Worm (Caenorhabditis elegans) whole organism, mixed stage, embryonic: ENCODE results near the gene F10G2.10.
"Not testable (repeated sequence)": the region's sequence is repeated elsewhere in the genome, so short reads cannot be mapped to it uniquely, and the experiment has no call there.

Experiments
- M03D4.4 ChIP-seq: sonication (generic microtip); optimal IDR thresholded peaks from 2 replicates; lab custom pipeline; 2017; ENCODE audit warnings: mild to moderate bottlenecking, missing genetic modification characterization, missing compliant biosample characterization
- bed-3 ChIP-seq: fragments of 200-800 bp; sonication (Bioruptor generic); optimal IDR thresholded peaks from 3 replicates; lab custom pipeline; 2018; ENCODE audit warnings: mild to moderate bottlenecking, missing genetic modification characterization, moderate library complexity, missing compliant biosample characterization
- blmp-1 ChIP-seq: fragments of 150-350 bp; optimal IDR thresholded peaks from 2 replicates; lab custom pipeline; 2014; ENCODE audit warnings: missing biosample characterization, missing genetic modification characterization
- ceh-39 ChIP-seq: fragments of 150-350 bp; optimal IDR thresholded peaks from 2 replicates; lab custom pipeline; 2014; ENCODE audit warnings: missing biosample characterization, missing genetic modification characterization
- ceh-43 ChIP-seq: fragments of 200-800 bp; sonication (Bioruptor generic); optimal IDR thresholded peaks from 2 replicates; lab custom pipeline; 2018; ENCODE audit warnings: mild to moderate bottlenecking, missing genetic modification characterization, moderate library complexity, missing compliant biosample characterization
- ceh-83 ChIP-seq: fragments of 200-800 bp; sonication (Bioruptor generic); optimal IDR thresholded peaks from 2 replicates; lab custom pipeline; 2018; ENCODE audit warnings: mild to moderate bottlenecking, missing genetic modification characterization, missing compliant biosample characterization
- ces-1 ChIP-seq: fragments of 150-350 bp; optimal IDR thresholded peaks from 2 replicates; lab custom pipeline; 2014; ENCODE audit warnings: missing biosample characterization, missing genetic modification reagents, missing genetic modification characterization
- drap-1 ChIP-seq: fragments of 200-800 bp; sonication (Bioruptor generic); optimal IDR thresholded peaks from 3 replicates; lab custom pipeline; 2018; ENCODE audit warnings: mild to moderate bottlenecking, missing genetic modification characterization, missing compliant biosample characterization
- elt-1 ChIP-seq: sonication (generic microtip); optimal IDR thresholded peaks from 2 replicates; lab custom pipeline; 2017; ENCODE audit warnings: missing genetic modification characterization, mild to moderate bottlenecking, missing compliant biosample characterization, antibody characterized with exemption, moderate library complexity, borderline replicate concordance; ENCODE audit not compliant: insufficient read depth
- elt-3 ChIP-seq: fragments of 150-350 bp; optimal IDR thresholded peaks from 2 replicates; lab custom pipeline; 2014; ENCODE audit warnings: missing biosample characterization, missing genetic modification characterization
- flh-1 ChIP-seq: fragments of 200-800 bp; sonication (Bioruptor generic); optimal IDR thresholded peaks from 2 replicates; lab custom pipeline; 2018; ENCODE audit warnings: mild to moderate bottlenecking, missing genetic modification characterization, moderate library complexity, missing compliant biosample characterization
- ham-2 ChIP-seq: fragments of 200-800 bp; sonication (Bioruptor generic); optimal IDR thresholded peaks from 2 replicates; lab custom pipeline; 2018; ENCODE audit warnings: mild to moderate bottlenecking, missing genetic modification characterization, missing compliant biosample characterization
- hlh-1 ChIP-seq: fragments of 150-350 bp; optimal IDR thresholded peaks from 2 replicates; lab custom pipeline; 2014; ENCODE audit warnings: missing biosample characterization, missing genetic modification reagents, missing genetic modification characterization
- lin-13 ChIP-seq: fragments of 150-350 bp; optimal IDR thresholded peaks from 2 replicates; lab custom pipeline; 2014; ENCODE audit warnings: missing biosample characterization, missing genetic modification characterization
- lsy-2 ChIP-seq: fragments of 150-350 bp; optimal IDR thresholded peaks from 2 replicates; lab custom pipeline; 2014; ENCODE audit warnings: missing biosample characterization, missing genetic modification characterization
- mab-5 ChIP-seq: fragments of 150-350 bp; optimal IDR thresholded peaks from 2 replicates; lab custom pipeline; 2014; ENCODE audit warnings: missing biosample characterization, missing genetic modification characterization
- mep-1 ChIP-seq: fragments of 150-350 bp; optimal IDR thresholded peaks from 2 replicates; lab custom pipeline; 2017; ENCODE audit warnings: missing biosample characterization, missing genetic modification reagents, missing genetic modification characterization, inconsistent platforms
- mls-2 ChIP-seq: sonication (generic microtip); optimal IDR thresholded peaks from 2 replicates; lab custom pipeline; 2016; ENCODE audit warnings: mild to moderate bottlenecking, missing genetic modification characterization, moderate library complexity, missing compliant biosample characterization
- nhr-12 ChIP-seq: fragments of 150-350 bp; optimal IDR thresholded peaks from 2 replicates; lab custom pipeline; 2014; ENCODE audit warnings: missing biosample characterization, missing genetic modification characterization
- nhr-2 ChIP-seq: fragments of 150-350 bp; optimal IDR thresholded peaks from 2 replicates; lab custom pipeline; 2014; ENCODE audit warnings: missing biosample characterization, missing genetic modification characterization
- nhr-237 ChIP-seq: fragments of 150-350 bp; optimal IDR thresholded peaks from 2 replicates; lab custom pipeline; 2014; ENCODE audit warnings: missing biosample characterization, missing genetic modification characterization
- nhr-28 ChIP-seq: fragments of 150-350 bp; optimal IDR thresholded peaks from 2 replicates; lab custom pipeline; 2014; ENCODE audit warnings: missing biosample characterization, missing genetic modification characterization
- nhr-76 ChIP-seq: sonication (generic microtip); optimal IDR thresholded peaks from 2 replicates; lab custom pipeline; 2017; ENCODE audit warnings: missing biosample characterization, missing genetic modification characterization
- pha-4 ChIP-seq: fragments of 150-350 bp; optimal IDR thresholded peaks from 2 replicates; lab custom pipeline; 2018; ENCODE audit warnings: missing biosample characterization, missing genetic modification reagents, missing genetic modification characterization
- sem-2 ChIP-seq: fragments of 200-800 bp; sonication (Bioruptor generic); optimal IDR thresholded peaks from 2 replicates; lab custom pipeline; 2018; ENCODE audit warnings: mild to moderate bottlenecking, missing genetic modification characterization, missing compliant biosample characterization
- snpc-4 ChIP-seq: fragments of 150-350 bp; optimal IDR thresholded peaks from 2 replicates; lab custom pipeline; 2014; ENCODE audit warnings: missing biosample characterization, missing genetic modification characterization
- sptf-1 ChIP-seq: sonication (generic microtip); optimal IDR thresholded peaks from 2 replicates; lab custom pipeline; 2017; ENCODE audit warnings: mild to moderate bottlenecking, missing genetic modification characterization, moderate library complexity, missing compliant biosample characterization
- unc-120 ChIP-seq: sonication (generic microtip); optimal IDR thresholded peaks from 2 replicates; lab custom pipeline; 2017; ENCODE audit warnings: missing genetic modification characterization, missing compliant biosample characterization; ENCODE audit not compliant: poor library complexity, severe bottlenecking
- unc-39 ChIP-seq: fragments of 150-350 bp; optimal IDR thresholded peaks from 2 replicates; lab custom pipeline; 2014; ENCODE audit warnings: missing biosample characterization, missing genetic modification characterization
- unc-62 ChIP-seq: fragments of 150-350 bp; optimal IDR thresholded peaks from 2 replicates; lab custom pipeline; 2014; ENCODE audit warnings: missing biosample characterization, missing genetic modification reagents, missing genetic modification characterization
- zip-8 ChIP-seq: fragments of 150-350 bp; optimal IDR thresholded peaks from 2 replicates; lab custom pipeline; 2014; ENCODE audit warnings: missing biosample characterization, missing genetic modification characterization
- ztf-11 ChIP-seq: fragments of 150-350 bp; optimal IDR thresholded peaks from 2 replicates; lab custom pipeline; 2014; ENCODE audit warnings: missing biosample characterization, missing genetic modification characterization

F10G2.10 gene

ce11 chrV:7297263-7297662 lies 24.8 kb upstream of the F10G2.10 start, which contains the start of gene srj-32:
TSS of gene srj-32 (minus strand) at chrV:7297363.
- TF ChIP-seq flh-1 (GFP tag; lab: Kevin White, UChicago) (no peak), unc-62 (GFP tag; lab: Kevin White, UChicago) (no peak), zip-8 (tag; lab: Kevin White, UChicago) (no peak), unc-120 (tag; lab: Kevin White, UChicago) (no peak), M03D4.4 (no peak), snpc-4 (tag; lab: Kevin White, UChicago) (no peak), pha-4 (tag; lab: Kevin White, UChicago) (no peak), ceh-43 (no peak), lin-13 (tag; lab: Kevin White, UChicago) (no peak), mep-1 (tag; lab: Kevin White, UChicago) (no peak), drap-1 (GFP tag; lab: Kevin White, UChicago) (no peak), mab-5 (tag; lab: Kevin White, UChicago) (no peak), ham-2 (GFP tag; lab: Kevin White, UChicago) (no peak), elt-1 (no peak), blmp-1 (tag; lab: Kevin White, UChicago) (no peak)

ce11 chrV:7298463-7298862 lies 23.6 kb upstream of the F10G2.10 start, which contains the start of gene F07G11.3:
TSS of gene F07G11.3 (plus strand) at chrV:7298763.
- no peak for TF ChIP-seq hlh-1 (tag; lab: Kevin White, UChicago)
- TF ChIP-seq bed-3 (GFP tag; lab: Kevin White, UChicago): no peak
- TF ChIP-seq ceh-43: no peak
- TF ChIP-seq mls-2 (tag; lab: Kevin White, UChicago): no peak
- no peak for TF ChIP-seq nhr-12 (tag; lab: Kevin White, UChicago)
- TF ChIP-seq mep-1 (tag; lab: Kevin White, UChicago): no peak
- no peak for TF ChIP-seq ces-1 (GFP tag; lab: Kevin White, UChicago)
- TF ChIP-seq elt-3 (tag; lab: Kevin White, UChicago): no peak
- TF ChIP-seq lin-13 (tag; lab: Kevin White, UChicago): no peak
- no peak for TF ChIP-seq M03D4.4
- no peak for TF ChIP-seq drap-1 (GFP tag; lab: Kevin White, UChicago)
- TF ChIP-seq blmp-1 (tag; lab: Kevin White, UChicago): no peak
- TF ChIP-seq unc-120 (tag; lab: Kevin White, UChicago): no peak
- TF ChIP-seq lsy-2: no peak
- no peak for TF ChIP-seq elt-1
- no peak for TF ChIP-seq mab-5 (tag; lab: Kevin White, UChicago)
- no peak for TF ChIP-seq ceh-39 (tag; lab: Kevin White, UChicago)
- no peak for TF ChIP-seq nhr-2 (tag; lab: Kevin White, UChicago)
- TF ChIP-seq snpc-4 (tag; lab: Kevin White, UChicago): no peak

- TF ChIP-seq nhr-12 (tag; lab: Kevin White, UChicago); drap-1 (GFP tag; lab: Kevin White, UChicago); ham-2 (GFP tag; lab: Kevin White, UChicago): not testable (repeated sequence)
Measured at ce11 chrV:7304506-7304905, 17.5 kb upstream of the F10G2.10 start, which contains the start of gene F07G11.2. TSS of gene F07G11.2 (plus strand) at chrV:7304806.

- TF ChIP-seq nhr-28 (no peak), ztf-11 (tag; lab: Kevin White, UChicago) (no peak), sptf-1 (no peak), unc-39 (tag; lab: Kevin White, UChicago) (no peak), nhr-237 (tag; lab: Kevin White, UChicago) (no peak), sem-2 (GFP tag; lab: Kevin White, UChicago) (no peak), ceh-83 (no peak)
Measured at ce11 chrV:7307089-7307488, 14.9 kb upstream of the F10G2.10 start, which contains the start of gene F07G11.1. TSS of gene F07G11.1 (plus strand) at chrV:7307389.

- TF ChIP-seq nhr-76 (tag; lab: Kevin White, UChicago): no peak
- TF ChIP-seq unc-120 (tag; lab: Kevin White, UChicago): no peak
- no peak for TF ChIP-seq nhr-12 (tag; lab: Kevin White, UChicago)
- TF ChIP-seq nhr-2 (tag; lab: Kevin White, UChicago): no peak
Measured at ce11 chrV:7313233-7313632, 8.8 kb upstream of the F10G2.10 start, which contains the start of gene srx-6. TSS of gene srx-6 (minus strand) at chrV:7313333.
